Worm (Caenorhabditis elegans) whole organism, L4/young adult: ENCODE results near the gene T22E5.1.

ENCODE experiments used
- W03F9.2 ChIP-seq: fragments of 150-350 bp; optimal IDR thresholded peaks from 2 replicates; lab custom pipeline; 2014; ENCODE audit warnings: missing biosample characterization, missing genetic modification characterization
- dao-5 ChIP-seq: sonication (generic microtip); optimal IDR thresholded peaks from 2 replicates; lab custom pipeline; 2016; ENCODE audit warnings: missing genotype, missing genetic modification characterization, moderate library complexity, missing compliant biosample characterization
- him-1 ChIP-seq: sonication (generic microtip); optimal IDR thresholded peaks from 2 replicates; lab custom pipeline; 2016; ENCODE audit warnings: missing genotype, missing genetic modification reagents, missing genetic modification characterization, missing compliant biosample characterization

The T22E5.1 gene

DNA sequence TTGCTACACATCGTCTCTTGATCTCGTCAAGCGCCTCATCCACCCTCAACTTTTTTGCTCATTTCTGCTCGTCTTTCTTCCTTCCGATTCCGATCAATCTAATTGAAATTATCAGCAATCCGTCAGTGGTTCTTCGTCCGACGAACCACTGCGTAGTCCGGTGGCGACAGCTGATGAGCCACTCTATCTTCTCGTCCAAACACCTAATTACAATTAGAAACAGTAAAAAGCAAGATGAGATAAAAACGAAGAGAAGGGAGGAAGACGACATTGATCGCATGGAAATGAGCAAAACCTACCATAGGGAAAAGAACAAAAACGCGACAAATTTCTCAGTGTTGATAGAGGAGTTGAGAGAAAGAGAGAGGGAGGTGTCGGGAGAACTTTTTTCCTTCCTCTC, 13.2 kb upstream of the T22E5.1 start:
- TF ChIP-seq W03F9.2 (no peak), dao-5 (tag; lab: Kevin White, UChicago) (no peak), him-1 (tag; lab: Kevin White, UChicago) (no peak)

ce11 chrX:6403122-6403521, 9.6 kb upstream of the T22E5.1 start, which contains the start of gene glt-4:
Gene glt-4 (plus strand): TSS chrX:6403422.
- no peak for TF ChIP-seq W03F9.2
- TF ChIP-seq him-1 (tag; lab: Kevin White, UChicago) = no peak
- TF ChIP-seq dao-5 (tag; lab: Kevin White, UChicago) = no peak

DNA sequence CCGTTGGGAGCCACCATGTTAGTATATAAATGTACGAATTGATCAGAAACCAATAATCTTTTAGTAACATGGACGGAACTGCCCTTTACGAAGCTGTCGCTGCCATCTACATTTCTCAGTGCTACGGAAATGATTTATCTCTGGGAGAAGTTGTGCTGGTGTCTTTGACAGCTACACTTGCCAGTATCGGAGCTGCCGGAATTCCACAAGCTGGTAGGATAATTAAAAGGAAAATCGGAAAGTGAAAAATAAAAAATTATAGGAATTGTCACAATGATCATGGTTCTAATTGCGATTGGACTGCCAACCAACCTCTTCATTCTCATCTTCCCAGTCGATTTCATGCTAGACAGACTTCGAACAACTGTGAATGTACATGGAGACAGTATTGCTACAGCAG, 6.8 kb upstream of the T22E5.1 start:
- TF ChIP-seq dao-5 (tag; lab: Kevin White, UChicago) (no peak), W03F9.2 (no peak)

ce11 chrX:6407805-6408204, 4.9 kb upstream of the T22E5.1 start:
- TF ChIP-seq dao-5 (tag; lab: Kevin White, UChicago) (no peak), him-1 (tag; lab: Kevin White, UChicago) (no peak), W03F9.2 (no peak)

- TF ChIP-seq dao-5 (tag; lab: Kevin White, UChicago) = no peak
- no peak for TF ChIP-seq him-1 (tag; lab: Kevin White, UChicago)
- no peak for TF ChIP-seq W03F9.2
Observed at ce11 chrX:6408286-6408685, 4.4 kb upstream of the T22E5.1 start.

- no peak for TF ChIP-seq him-1 (tag; lab: Kevin White, UChicago)
Observed at ce11 chrX:6408713-6409112, 4.0 kb upstream of the T22E5.1 start.

DNA sequence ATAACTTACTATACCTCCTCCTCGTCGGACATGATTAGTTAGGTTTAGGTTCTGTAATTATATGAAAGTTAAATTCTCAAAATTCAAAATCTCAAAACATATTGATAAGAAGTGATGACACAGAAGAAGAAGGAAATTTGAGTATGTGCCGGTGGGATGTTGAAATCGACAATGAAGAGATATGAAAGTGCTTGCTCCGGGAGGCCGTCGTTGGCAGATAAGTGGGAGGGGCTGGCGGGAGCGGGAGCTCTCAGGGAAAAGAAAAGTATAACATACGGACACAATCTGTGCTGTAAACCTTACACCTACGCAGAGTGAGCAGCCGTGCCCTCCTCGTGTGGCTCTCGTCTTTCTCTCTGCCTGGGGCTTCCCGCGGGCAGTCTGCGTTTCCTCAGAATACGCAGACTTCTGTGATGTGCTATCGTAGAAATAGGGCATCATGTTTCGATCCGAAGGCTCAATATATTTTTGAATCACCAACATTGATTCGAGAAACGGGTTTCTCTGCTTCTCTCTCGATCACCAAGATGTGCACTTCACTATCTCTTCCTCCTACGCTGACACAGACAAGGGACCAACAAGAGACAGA, 2.4 kb upstream of the T22E5.1 start, which contains the start of gene mup-2:
mup-2 (minus strand) TSS at position 51 of the 589 bp plus-strand sequence.
- TF ChIP-seq W03F9.2 (no peak), dao-5 (tag; lab: Kevin White, UChicago) (no peak), him-1 (tag; lab: Kevin White, UChicago) (no peak)

DNA sequence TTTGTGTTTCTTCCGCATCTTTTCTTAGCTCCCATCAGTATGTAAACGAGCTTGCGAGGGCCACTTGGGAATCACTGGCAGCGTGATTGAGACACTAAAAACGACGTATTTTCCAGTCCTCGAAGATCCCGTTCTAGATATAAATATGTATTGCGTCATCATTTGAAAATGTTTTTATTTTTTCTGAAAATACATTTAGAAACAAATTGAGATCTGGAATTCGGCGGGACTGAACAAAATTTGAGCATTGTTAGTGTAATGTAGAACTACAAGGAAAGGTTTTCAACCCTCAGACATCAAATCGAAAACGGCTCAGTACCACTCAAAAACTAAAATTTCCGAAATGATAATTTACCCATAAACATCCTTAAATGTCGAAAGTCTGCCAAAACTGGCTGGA, 908 bp downstream of the T22E5.1 start:
- TF ChIP-seq him-1 (tag; lab: Kevin White, UChicago) (no peak), W03F9.2 (no peak), dao-5 (tag; lab: Kevin White, UChicago) (no peak)

- no peak for TF ChIP-seq him-1 (tag; lab: Kevin White, UChicago)
- no peak for TF ChIP-seq W03F9.2
- no peak for TF ChIP-seq dao-5 (tag; lab: Kevin White, UChicago)
Observed at ce11 chrX:6416357-6417087, 3.8 kb downstream of the T22E5.1 start, which contains the start of gene T22E5.6. Gene T22E5.6 (minus strand): TSS chrX:6416407.

DNA sequence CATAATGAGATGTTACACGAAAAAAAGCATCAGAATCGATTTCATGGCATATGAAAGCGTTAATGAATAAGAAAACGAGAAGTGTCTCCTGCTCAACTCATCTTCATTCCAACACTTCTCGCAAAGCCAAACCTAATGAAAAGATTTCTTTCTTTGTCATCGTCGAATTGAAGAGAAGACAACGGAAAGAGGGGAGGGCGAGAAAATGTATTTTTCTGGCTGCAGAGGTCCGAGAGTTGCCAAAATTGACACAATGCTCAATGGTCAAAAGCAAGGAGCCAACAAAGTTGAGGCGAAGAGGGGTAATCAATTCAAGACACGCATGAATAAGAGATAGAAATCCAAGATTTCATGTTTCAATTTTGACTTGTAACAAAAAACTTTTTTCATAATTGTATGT, 6.4 kb downstream of the T22E5.1 start:
- TF ChIP-seq W03F9.2 = no peak
- no peak for TF ChIP-seq him-1 (tag; lab: Kevin White, UChicago)

ce11 chrX:6420681-6421080, 8.0 kb downstream of the T22E5.1 start, which contains the start of gene K10C2.12:
Gene K10C2.12 (minus strand): TSS chrX:6420781.
- TF ChIP-seq W03F9.2 (no peak), him-1 (tag; lab: Kevin White, UChicago) (no peak), dao-5 (tag; lab: Kevin White, UChicago) (no peak)

DNA sequence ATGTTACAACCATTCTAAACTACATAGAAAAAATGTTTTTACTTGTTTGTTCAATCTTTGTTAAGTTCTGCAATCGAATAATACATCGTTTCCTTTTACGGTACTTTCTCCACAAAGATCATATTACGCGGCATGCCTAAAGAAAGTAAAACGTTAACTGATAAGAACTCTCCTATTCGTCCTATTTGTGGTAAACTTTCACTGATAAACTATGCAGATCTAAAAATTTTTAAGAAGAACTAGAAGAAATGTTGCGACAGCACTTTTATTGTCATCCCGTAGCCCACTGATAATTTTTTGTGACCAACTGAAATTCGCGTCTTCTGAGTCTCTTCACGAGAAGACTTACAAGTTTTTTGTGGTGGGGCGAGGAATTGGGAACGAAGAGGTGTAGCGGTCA, 14.5 kb downstream of the T22E5.1 start:
- no peak for TF ChIP-seq him-1 (tag; lab: Kevin White, UChicago)
- TF ChIP-seq W03F9.2 = no peak
- TF ChIP-seq dao-5 (tag; lab: Kevin White, UChicago) = no peak

DNA sequence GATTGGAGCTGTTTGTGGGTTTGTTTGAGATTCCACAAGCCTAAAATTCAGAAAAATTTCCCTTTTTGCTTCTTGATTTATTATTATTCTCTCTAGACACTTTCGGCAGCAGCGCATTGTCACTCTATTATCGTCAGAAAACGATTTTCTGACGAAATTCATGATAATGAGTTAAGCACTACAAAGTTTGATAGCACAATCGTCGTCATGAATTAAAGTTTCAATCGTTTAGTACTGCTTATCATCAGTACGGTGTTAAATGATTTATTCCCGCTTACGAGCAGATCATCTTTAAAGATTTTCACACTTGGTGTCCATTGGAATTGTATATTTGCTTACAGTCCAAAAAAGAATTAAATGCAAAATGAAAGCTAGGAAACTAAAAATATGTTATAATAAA, 16.9 kb downstream of the T22E5.1 start:
- TF ChIP-seq W03F9.2 = no peak
- no peak for TF ChIP-seq dao-5 (tag; lab: Kevin White, UChicago)
- TF ChIP-seq him-1 (tag; lab: Kevin White, UChicago) = no peak

- no peak for TF ChIP-seq dao-5 (tag; lab: Kevin White, UChicago)
- no peak for TF ChIP-seq him-1 (tag; lab: Kevin White, UChicago)
- TF ChIP-seq W03F9.2 = no peak
Observed at ce11 chrX:6430510-6430909, 17.8 kb downstream of the T22E5.1 start, which contains the start of gene ctsa-2. Gene ctsa-2 (minus strand): TSS chrX:6430610.

- TF ChIP-seq dao-5 (tag; lab: Kevin White, UChicago) (no peak), him-1 (tag; lab: Kevin White, UChicago) (no peak), W03F9.2 (no peak)
Observed at ce11 chrX:6433688-6434087, 21.0 kb downstream of the T22E5.1 start, which contains the start of gene K10C2.2. Gene K10C2.2 (minus strand): TSS chrX:6433788.
